Worm (Caenorhabditis elegans): ENCODE results near the gene chil-19.
A peak's percentile ranks its signal among the peaks of the same experiment; 100 is the strongest.

The chil-19 gene

ce11 chrII:9416381-9417276, 37.6 kb downstream of the chil-19 start, which contains the start of the genes gss-1 and chch-3:
TSS of gene gss-1 (minus strand) at chrII:9416431.
TSS of gene chch-3 (plus strand) at chrII:9417013.
- TF ChIP-seq cog-1 (tag; optimal IDR thresholded peaks at IDR 0.05) (peak; percentile 31), ztf-23 (GFP tag; IDR thresholded peaks at IDR 0.05) (no peak)

- no peak for TF ChIP-seq med-1 (GFP tag; optimal IDR thresholded peaks at IDR 0.05; ENCODE audit: insufficient read depth)
- TF ChIP-seq cog-1 (tag; optimal IDR thresholded peaks at IDR 0.05): no peak
- TF ChIP-seq ref-1 (GFP tag; conservative IDR thresholded peaks at IDR 0.05): no peak
- no peak for TF ChIP-seq T22C8.4 (GFP tag; IDR thresholded peaks at IDR 0.05)
- no peak for TF ChIP-seq ztf-23 (GFP tag; IDR thresholded peaks at IDR 0.05)
- TF ChIP-seq flt-1 (GFP tag; IDR thresholded peaks at IDR 0.05): no peak
- no peak for TF ChIP-seq tab-1 (GFP tag; IDR thresholded peaks at IDR 0.05)
- no peak for TF ChIP-seq klf-2 (GFP tag; conservative IDR thresholded peaks at IDR 0.05)
- no peak for TF ChIP-seq ztf-29 (GFP tag; IDR thresholded peaks at IDR 0.05)
Measured at ce11 chrII:9412086-9412608, 42.1 kb downstream of the chil-19 start, which contains the start of gene arrd-3. TSS of gene arrd-3 (plus strand) at chrII:9412558.

ce11 chrII:9411497-9411896, 42.7 kb downstream of the chil-19 start, which contains the start of gene M176.9:
TSS of gene M176.9 (minus strand) at chrII:9411597.
- no peak for TF ChIP-seq med-1 (GFP tag; optimal IDR thresholded peaks at IDR 0.05; ENCODE audit: insufficient read depth)
- no peak for TF ChIP-seq T22C8.4 (GFP tag; IDR thresholded peaks at IDR 0.05)
- TF ChIP-seq ztf-23 (GFP tag; IDR thresholded peaks at IDR 0.05): no peak
- no peak for TF ChIP-seq ztf-29 (GFP tag; IDR thresholded peaks at IDR 0.05)
- no peak for TF ChIP-seq cog-1 (tag; optimal IDR thresholded peaks at IDR 0.05)
- no peak for TF ChIP-seq tab-1 (GFP tag; IDR thresholded peaks at IDR 0.05)
- no peak for TF ChIP-seq ref-1 (GFP tag; conservative IDR thresholded peaks at IDR 0.05)

- no peak for TF ChIP-seq ref-1 (GFP tag; conservative IDR thresholded peaks at IDR 0.05)
- TF ChIP-seq klf-2 (GFP tag; conservative IDR thresholded peaks at IDR 0.05): no peak
- no peak for TF ChIP-seq cog-1 (tag; optimal IDR thresholded peaks at IDR 0.05)
- no peak for TF ChIP-seq ztf-29 (GFP tag; IDR thresholded peaks at IDR 0.05)
- TF ChIP-seq med-1 (GFP tag; optimal IDR thresholded peaks at IDR 0.05; ENCODE audit: insufficient read depth): no peak
- TF ChIP-seq T22C8.4 (GFP tag; IDR thresholded peaks at IDR 0.05): no peak
- TF ChIP-seq flt-1 (GFP tag; IDR thresholded peaks at IDR 0.05): no peak
- no peak for TF ChIP-seq ztf-23 (GFP tag; IDR thresholded peaks at IDR 0.05)
- no peak for TF ChIP-seq tab-1 (GFP tag; IDR thresholded peaks at IDR 0.05)
Measured at ce11 chrII:9407469-9407868, 46.7 kb downstream of the chil-19 start, which contains the start of gene arrd-2. TSS of gene arrd-2 (plus strand) at chrII:9407769.

- TF ChIP-seq ref-1 (GFP tag; conservative IDR thresholded peaks at IDR 0.05) (no peak), ztf-23 (GFP tag; IDR thresholded peaks at IDR 0.05) (no peak), cog-1 (tag; optimal IDR thresholded peaks at IDR 0.05) (no peak), ztf-29 (GFP tag; IDR thresholded peaks at IDR 0.05) (no peak), T22C8.4 (GFP tag; IDR thresholded peaks at IDR 0.05) (no peak), tab-1 (GFP tag; IDR thresholded peaks at IDR 0.05) (no peak), klf-2 (GFP tag; conservative IDR thresholded peaks at IDR 0.05) (no peak), med-1 (GFP tag; optimal IDR thresholded peaks at IDR 0.05; ENCODE audit: insufficient read depth) (no peak), flt-1 (GFP tag; IDR thresholded peaks at IDR 0.05) (no peak)
Measured at ce11 chrII:9407020-9407419, 47.2 kb downstream of the chil-19 start, which contains the start of gene mpz-6. TSS of gene mpz-6 (minus strand) at chrII:9407120.

- TF ChIP-seq ref-1 (GFP tag; conservative IDR thresholded peaks at IDR 0.05) (no peak), ztf-23 (GFP tag; IDR thresholded peaks at IDR 0.05) (no peak), ztf-29 (GFP tag; IDR thresholded peaks at IDR 0.05) (no peak), T22C8.4 (GFP tag; IDR thresholded peaks at IDR 0.05) (no peak), flt-1 (GFP tag; IDR thresholded peaks at IDR 0.05) (no peak)
Measured at ce11 chrII:9403846-9404245, 50.4 kb downstream of the chil-19 start, which contains the start of gene Y51B9A.5. TSS of gene Y51B9A.5 (plus strand) at chrII:9404146.

ce11 chrII:9403087-9403486, 51.1 kb downstream of the chil-19 start, which contains the start of gene Y51B9A.6:
TSS of gene Y51B9A.6 (minus strand) at chrII:9403187.
- TF ChIP-seq tab-1 (GFP tag; IDR thresholded peaks at IDR 0.05) (no peak), klf-2 (GFP tag; conservative IDR thresholded peaks at IDR 0.05) (no peak), ref-1 (GFP tag; conservative IDR thresholded peaks at IDR 0.05) (no peak), ztf-29 (GFP tag; IDR thresholded peaks at IDR 0.05) (no peak)

Measured in whole organism, midembryonic.